Fruit fly (Drosophila melanogaster) whole organism, embryonic: ENCODE data around the gene zye.

Source experiments
- ATbp ChIP-seq: fragments of 200-800 bp; sonication (Bioruptor generic); optimal IDR thresholded peaks from 2 replicates; lab custom pipeline; 2017; ENCODE audit warnings: missing biosample characterization, mild to moderate bottlenecking, missing genetic modification characterization, missing genetic modification reagents
- B-H2 ChIP-seq: fragments of 200-800 bp; sonication (Bioruptor generic); optimal IDR thresholded peaks from 2 replicates; lab custom pipeline; 2018; ENCODE audit warnings: missing biosample characterization, mild to moderate bottlenecking, missing genetic modification characterization
- CG10209 ChIP-seq: fragments of 200-800 bp; sonication (Bioruptor generic); optimal IDR thresholded peaks from 3 replicates; lab custom pipeline; 2017; ENCODE audit warnings: missing biosample characterization, mild to moderate bottlenecking, missing genetic modification characterization, missing genetic modification reagents
- CG10565 ChIP-seq: fragments of 200-800 bp; sonication (Bioruptor generic); optimal IDR thresholded peaks from 3 replicates; lab custom pipeline; 2016; ENCODE audit warnings: missing biosample characterization, mild to moderate bottlenecking, missing genetic modification characterization
- CG11696 ChIP-seq: fragments of 200-800 bp; sonication (Bioruptor generic); IDR thresholded peaks from 2 replicates; pipeline ENCODE4 v1.3.6; 2022; ENCODE audit warnings: missing biosample characterization, missing genetic modification characterization
- CG12071 ChIP-seq: fragments of 200-800 bp; sonication (Bioruptor generic); optimal IDR thresholded peaks from 3 replicates; lab custom pipeline; 2018; ENCODE audit warnings: missing biosample characterization, mild to moderate bottlenecking, missing genetic modification characterization
- CG12299 ChIP-seq: fragments of 200-800 bp; sonication (Bioruptor generic); optimal IDR thresholded peaks from 2 replicates; lab custom pipeline; 2018; ENCODE audit warnings: missing biosample characterization, mild to moderate bottlenecking, missing genetic modification characterization
- CG14710 ChIP-seq: fragments of 200-800 bp; sonication (Bioruptor generic); optimal IDR thresholded peaks from 3 replicates; lab custom pipeline; 2019; ENCODE audit warnings: missing biosample characterization, mild to moderate bottlenecking, missing genetic modification characterization, moderate library complexity
- CG14860 ChIP-seq: fragments of 200-800 bp; sonication (Bioruptor generic); IDR thresholded peaks from 3 replicates; pipeline ENCODE4 v1.3.6; 2022; ENCODE audit warnings: missing biosample characterization, missing genetic modification characterization; ENCODE audit not compliant: partially characterized antibody
- CG1603 ChIP-seq: fragments of 200-800 bp; sonication (Bioruptor generic); optimal IDR thresholded peaks from 2 replicates; lab custom pipeline; 2019; ENCODE audit warnings: missing biosample characterization, mild to moderate bottlenecking, missing genetic modification characterization, moderate library complexity
- CG17829 ChIP-seq: fragments of 200-800 bp; optimal IDR thresholded peaks from 2 replicates; lab custom pipeline; 2019; ENCODE audit warnings: missing biosample characterization, mild to moderate bottlenecking, missing genetic modification characterization, moderate library complexity
- CG3065 ChIP-seq: fragments of 200-800 bp; sonication (Bioruptor generic); optimal IDR thresholded peaks from 2 replicates; lab custom pipeline; 2016; ENCODE audit warnings: missing biosample characterization, missing genetic modification characterization
- CG4282 ChIP-seq: fragments of 200-800 bp; sonication (Bioruptor generic); optimal IDR thresholded peaks from 2 replicates; lab custom pipeline; 2016; ENCODE audit warnings: missing biosample characterization, missing genetic modification characterization
- CG6813 ChIP-seq: fragments of 200-800 bp; sonication (Bioruptor generic); optimal IDR thresholded peaks from 2 replicates; lab custom pipeline; 2017; ENCODE audit warnings: missing biosample characterization, missing genetic modification characterization, mild to moderate bottlenecking, moderate library complexity, missing genetic modification reagents
- CG8281 ChIP-seq: fragments of 200-800 bp; sonication (Bioruptor generic); optimal IDR thresholded peaks from 2 replicates; lab custom pipeline; 2018; ENCODE audit warnings: missing biosample characterization, mild to moderate bottlenecking, missing genetic modification characterization, moderate library complexity
- CG9817 ChIP-seq: fragments of 200-800 bp; sonication (Bioruptor generic); optimal IDR thresholded peaks from 2 replicates; lab custom pipeline; 2018; ENCODE audit warnings: missing biosample characterization, mild to moderate bottlenecking, missing genetic modification characterization, moderate library complexity
- Doc2 ChIP-seq: fragments of 200-800 bp; sonication (Bioruptor generic); IDR thresholded peaks from 2 replicates; pipeline ENCODE4 v1.3.6; 2022; ENCODE audit warnings: missing biosample characterization, missing genetic modification characterization
- Ets65A ChIP-seq: fragments of 200-800 bp; sonication (Bioruptor generic); peaks from one replicate; lab custom pipeline; 2016; ENCODE audit warnings: missing biosample characterization, missing genetic modification characterization
- Ets97D ChIP-seq: fragments of 200-800 bp; sonication (Bioruptor generic); optimal IDR thresholded peaks from 3 replicates; lab custom pipeline; 2016; ENCODE audit warnings: missing biosample characterization, missing genetic modification characterization
- H2.0 ChIP-seq: fragments of 200-800 bp; sonication (Bioruptor generic); IDR thresholded peaks from 2 replicates; pipeline ENCODE4 v1.3.6; 2022; ENCODE audit warnings: missing biosample characterization, missing genetic modification characterization
- HLH54F ChIP-seq: fragments of 200-800 bp; sonication (Bioruptor generic); optimal IDR thresholded peaks from 3 replicates; lab custom pipeline; 2016; ENCODE audit warnings: missing biosample characterization, missing genetic modification characterization
- Jarid2 ChIP-seq: fragments of 200-800 bp; sonication (Bioruptor generic); optimal IDR thresholded peaks from 3 replicates; lab custom pipeline; 2017; ENCODE audit warnings: mild to moderate bottlenecking, missing biosample characterization, missing genetic modification reagents, missing genetic modification characterization
- Lhr ChIP-seq: fragments of 200-800 bp; sonication (Bioruptor generic); optimal IDR thresholded peaks from 3 replicates; lab custom pipeline; 2017; ENCODE audit warnings: mild to moderate bottlenecking, missing biosample characterization, missing genetic modification reagents, missing genetic modification characterization
- Nf-YB ChIP-seq: fragments of 200-800 bp; sonication (Bioruptor generic); optimal IDR thresholded peaks from 3 replicates; lab custom pipeline; 2019; ENCODE audit warnings: missing biosample characterization, mild to moderate bottlenecking, missing genetic modification characterization, moderate library complexity
- NfI ChIP-seq: fragments of 200-800 bp; sonication (Bioruptor generic); optimal IDR thresholded peaks from 3 replicates; lab custom pipeline; 2018; ENCODE audit warnings: missing biosample characterization, mild to moderate bottlenecking, missing genetic modification characterization, moderate library complexity
- Optix ChIP-seq: fragments of 200-800 bp; sonication (Bioruptor generic); IDR thresholded peaks from 3 replicates; pipeline ENCODE4 v1.3.6; 2022; ENCODE audit warnings: missing biosample characterization, missing genetic modification characterization
- Poxn ChIP-seq: fragments of 200-800 bp; sonication (Bioruptor generic); IDR thresholded peaks from 2 replicates; pipeline ENCODE4 v1.3.6; 2022; ENCODE audit warnings: missing biosample characterization, missing genetic modification characterization
- Rfx ChIP-seq: fragments of 200-800 bp; sonication (Bioruptor generic); IDR thresholded peaks from 2 replicates; pipeline ENCODE4 v1.3.6; 2022; ENCODE audit warnings: missing biosample characterization, missing genetic modification characterization
- Ssrp ChIP-seq: fragments of 200-800 bp; sonication (Bioruptor generic); optimal IDR thresholded peaks from 2 replicates; lab custom pipeline; 2018; ENCODE audit warnings: missing biosample characterization, mild to moderate bottlenecking, missing genetic modification characterization, moderate library complexity
- Tbp ChIP-seq: fragments of >200 bp; optimal IDR thresholded peaks from 2 replicates; lab custom pipeline; 2018; ENCODE audit warnings: missing biosample characterization, missing genetic modification characterization
- Usf ChIP-seq: fragments of 200-800 bp; sonication (Bioruptor generic); optimal IDR thresholded peaks from 2 replicates; lab custom pipeline; 2017; ENCODE audit warnings: missing genotype, missing biosample characterization, missing genetic modification characterization
- amos ChIP-seq: fragments of 200-800 bp; sonication (Bioruptor generic); IDR thresholded peaks from 2 replicates; pipeline ENCODE4 v1.3.6; 2022; ENCODE audit warnings: missing biosample characterization, missing genetic modification characterization; ENCODE audit not compliant: partially characterized antibody
- aop ChIP-seq: fragments of 200-800 bp; sonication (Bioruptor generic); IDR thresholded peaks from 2 replicates; pipeline ENCODE4 v1.3.6; 2022; ENCODE audit warnings: missing biosample characterization, missing genetic modification characterization
- ap ChIP-seq: fragments of 200-800 bp; sonication (Bioruptor generic); IDR thresholded peaks from 2 replicates; pipeline ENCODE4 v1.3.6; 2022; ENCODE audit warnings: missing biosample characterization, missing genetic modification characterization
- bigmax ChIP-seq: fragments of 200-800 bp; sonication (Bioruptor generic); optimal IDR thresholded peaks from 2 replicates; lab custom pipeline; 2018; ENCODE audit warnings: missing biosample characterization, mild to moderate bottlenecking, missing genetic modification characterization
- chinmo ChIP-seq: fragments of 200-800 bp; sonication (Bioruptor generic); IDR thresholded peaks from 4 replicates; pipeline ENCODE4 v1.3.6; 2022; ENCODE audit warnings: missing biosample characterization, missing genetic modification characterization; ENCODE audit not compliant: partially characterized antibody
- chm ChIP-seq: fragments of 200-800 bp; sonication (Bioruptor generic); IDR thresholded peaks from 2 replicates; pipeline ENCODE4 v1.3.6; 2022; ENCODE audit warnings: missing biosample characterization, missing genetic modification characterization
- dpn ChIP-seq, 2 experiments: fragments of 200-800 bp; sonication (Bioruptor generic); optimal IDR thresholded peaks; 3 replicates each; lab custom pipeline; 2016; ENCODE audit warnings: missing biosample characterization in 2 of 2, missing genetic modification characterization in 2 of 2
- ems ChIP-seq: fragments of 200-800 bp; sonication (Bioruptor generic); optimal IDR thresholded peaks from 3 replicates; lab custom pipeline; 2016; ENCODE audit warnings: missing biosample characterization, missing genetic modification characterization
- gfzf ChIP-seq: fragments of 200-800 bp; sonication (Bioruptor generic); optimal IDR thresholded peaks from 2 replicates; lab custom pipeline; 2016; ENCODE audit warnings: missing biosample characterization, mild to moderate bottlenecking, missing genetic modification characterization, moderate library complexity
- lab ChIP-seq: fragments of 200-800 bp; sonication (Bioruptor generic); optimal IDR thresholded peaks from 3 replicates; lab custom pipeline; 2017; ENCODE audit warnings: missing biosample characterization, missing genetic modification characterization, mild to moderate bottlenecking, moderate library complexity, missing genetic modification reagents
- luna ChIP-seq: fragments of 200-800 bp; sonication (Bioruptor generic); optimal IDR thresholded peaks from 2 replicates; lab custom pipeline; 2016; ENCODE audit warnings: missing biosample characterization, missing genetic modification characterization
- maf-S ChIP-seq: fragments of 200-800 bp; sonication (Bioruptor generic); optimal IDR thresholded peaks from 2 replicates; lab custom pipeline; 2016; ENCODE audit warnings: missing biosample characterization, missing genetic modification characterization
- pum ChIP-seq: fragments of 200-800 bp; sonication (Bioruptor generic); optimal IDR thresholded peaks from 2 replicates; lab custom pipeline; 2016; ENCODE audit warnings: missing biosample characterization, missing genetic modification characterization
- shn ChIP-seq: fragments of 200-800 bp; sonication (Bioruptor generic); optimal IDR thresholded peaks from 3 replicates; lab custom pipeline; 2016; ENCODE audit warnings: missing biosample characterization, missing genetic modification characterization
- tap ChIP-seq: fragments of 200-800 bp; optimal IDR thresholded peaks from 3 replicates; lab custom pipeline; 2019; ENCODE audit warnings: missing biosample characterization, mild to moderate bottlenecking, missing genetic modification characterization, moderate library complexity
- ttk ChIP-seq: fragments of 200-800 bp; sonication (Bioruptor generic); IDR thresholded peaks from 2 replicates; pipeline ENCODE4 v2.1.2; 2022; ENCODE audit warnings: missing biosample characterization, missing genetic modification characterization
- tx ChIP-seq: fragments of 200-800 bp; sonication (Bioruptor generic); optimal IDR thresholded peaks from 2 replicates; lab custom pipeline; 2016; ENCODE audit warnings: missing biosample characterization, missing genetic modification characterization
- unc-4 ChIP-seq: fragments of 200-800 bp; sonication (Bioruptor generic); IDR thresholded peaks from 2 replicates; pipeline ENCODE4 v1.3.6; 2022; ENCODE audit warnings: missing biosample characterization, missing genetic modification characterization; ENCODE audit not compliant: partially characterized antibody
- usp ChIP-seq: fragments of >200 bp; optimal IDR thresholded peaks from 2 replicates; lab custom pipeline; 2017; ENCODE audit warnings: missing biosample characterization, missing genetic modification characterization

Gene zye

dm6 chr3L:20470991-20471498, 57.6 kb downstream of the zye start (continued):
- TF ChIP-seq Usf (GFP tag; lab: Kevin White, UChicago) (no peak), CG8281 (tag; lab: Kevin White, UChicago) (peak; percentile 19), CG14710 (tag; lab: Kevin White, UChicago) (peak; percentile 32), Poxn (GFP tag; lab: Robert Waterston, UW) (no peak), CG12299 (tag; lab: Kevin White, UChicago) (no peak), Jarid2 (GFP tag; lab: Kevin White, UChicago) (peak; percentile 9), Doc2 (no peak), luna (GFP tag; lab: Kevin White, UChicago) (no peak), Tbp (GFP tag; lab: Kevin White, UChicago) (no peak), shn (no peak), ATbp (GFP tag; lab: Kevin White, UChicago) (peak; percentile 62), unc-4 (GFP tag; lab: Robert Waterston, UW) (no peak), CG9817 (tag; lab: Kevin White, UChicago) (no peak), pum (GFP tag; lab: Kevin White, UChicago) (no peak), Ets97D (GFP tag; lab: Kevin White, UChicago) (no peak), HLH54F (no peak), Optix (GFP tag; lab: Robert Waterston, UW) (peak; percentile 61; the same call in 2 of the 3 replicates), chm (peak; percentile 53; the same call in 1 of the 2 replicates), tx (GFP tag; lab: Kevin White, UChicago) (no peak), aop (GFP tag; lab: Robert Waterston, UW) (no peak), CG11696 (GFP tag; lab: Robert Waterston, UW) (peak; percentile 26; the same call in 1 of the 2 replicates), Nf-YB (GFP tag; lab: Kevin White, UChicago) (peak; percentile 0), Lhr (GFP tag; lab: Kevin White, UChicago) (no peak), usp (GFP tag; lab: Kevin White, UChicago) (no peak), gfzf (GFP tag; lab: Kevin White, UChicago) (no peak), B-H2 (GFP tag; lab: Kevin White, UChicago) (no peak), CG4282 (no peak), CG10209 (GFP tag; lab: Kevin White, UChicago) (peak; percentile 24), CG1603 (tag; lab: Kevin White, UChicago) (peak; percentile 67), CG3065 (GFP tag; lab: Kevin White, UChicago) (no peak), amos (GFP tag; lab: Robert Waterston, UW) (no peak), CG17829 (peak; percentile 48), chinmo (GFP tag; lab: Robert Waterston, UW) (peak; percentile 84), ems (GFP tag; lab: Kevin White, UChicago) (peak; percentile 28), Rfx (GFP tag; lab: Robert Waterston, UW) (peak; percentile 49; the same call in 1 of the 2 replicates), H2.0 (GFP tag; lab: Robert Waterston, UW) (peak; percentile 54), dpn (GFP tag; optimal IDR thresholded peaks at IDR 0.05; lab: Kevin White, UChicago) (peak in 1 of 2 experiments; percentile 8), lab (GFP tag; lab: Kevin White, UChicago) (peak; percentile 76), CG6813 (GFP tag; lab: Kevin White, UChicago) (peak; percentile 68), CG10565 (GFP tag; lab: Kevin White, UChicago) (no peak), ttk (peak; percentile 53; the same call in 1 of the 2 replicates), ap (GFP tag; lab: Robert Waterston, UW) (peak; percentile 26; the same call in 1 of the 2 replicates), maf-S (no peak), tap (tag; lab: Kevin White, UChicago) (peak; percentile 68), CG12071 (GFP tag; lab: Kevin White, UChicago) (peak; percentile 43), Ets65A (GFP tag; lab: Kevin White, UChicago) (no peak), CG14860 (no peak), Ssrp (peak; percentile 19), NfI (GFP tag; lab: Kevin White, UChicago) (peak; percentile 46), bigmax (GFP tag; lab: Kevin White, UChicago) (no peak)
